Worm (Caenorhabditis elegans) whole organism, L1 larva: ENCODE data around the gene F36F12.2.
A peak's percentile ranks its signal among the peaks of the same experiment; 100 is the strongest.

Source experiments
- C04F5.9 ChIP-seq: sonication (generic microtip); optimal IDR thresholded peaks from 2 replicates; lab custom pipeline; 2016; ENCODE audit warnings: missing genetic modification characterization, missing compliant biosample characterization
- F16B12.6 ChIP-seq: fragments of 150-350 bp; optimal IDR thresholded peaks from 2 replicates; lab custom pipeline; 2014; ENCODE audit warnings: missing biosample characterization, missing genetic modification characterization
- aha-1 ChIP-seq: fragments of 150-350 bp; optimal IDR thresholded peaks from 2 replicates; lab custom pipeline; 2014; ENCODE audit warnings: missing biosample characterization, missing genetic modification characterization
- alr-1 ChIP-seq: fragments of 200-800 bp; sonication (Bioruptor generic); optimal IDR thresholded peaks from 2 replicates; lab custom pipeline; 2018; ENCODE audit warnings: borderline replicate concordance, mild to moderate bottlenecking, missing genetic modification characterization, missing compliant biosample characterization
- ceh-63 ChIP-seq: fragments of 200-800 bp; sonication (Bioruptor generic); optimal IDR thresholded peaks from 2 replicates; lab custom pipeline; 2018; ENCODE audit warnings: mild to moderate bottlenecking, missing genetic modification characterization, missing compliant biosample characterization
- ceh-8 ChIP-seq: fragments of 200-800 bp; sonication (Bioruptor generic); optimal IDR thresholded peaks from 2 replicates; lab custom pipeline; 2018; ENCODE audit warnings: mild to moderate bottlenecking, missing genetic modification characterization, moderate library complexity, missing compliant biosample characterization
- ceh-88 ChIP-seq: fragments of 200-800 bp; sonication (Bioruptor generic); IDR thresholded peaks from 2 replicates; pipeline ENCODE4 v1.3.6; 2022; ENCODE audit warnings: missing genetic modification characterization, missing compliant biosample characterization
- ceh-90 ChIP-seq: sonication (generic microtip); optimal IDR thresholded peaks from 2 replicates; lab custom pipeline; 2016; ENCODE audit warnings: missing genetic modification characterization, missing compliant biosample characterization
- ces-1 ChIP-seq: fragments of 150-350 bp; optimal IDR thresholded peaks from 2 replicates; lab custom pipeline; 2014; ENCODE audit warnings: missing biosample characterization, missing genetic modification reagents, missing genetic modification characterization
- dsc-1 ChIP-seq: sonication (generic microtip); optimal IDR thresholded peaks from 2 replicates; lab custom pipeline; 2016; ENCODE audit warnings: mild to moderate bottlenecking, missing genetic modification characterization, missing compliant biosample characterization
- efl-1 ChIP-seq, 4 experiments: fragments of 150-350 bp; optimal IDR thresholded peaks in 3 of 4; peaks in 1 of 4; 1 replicate in 1 of 4; 2 replicates in 3 of 4; lab custom pipeline; 2014; ENCODE audit warnings: missing biosample characterization in 2 of 4, missing genetic modification characterization in 2 of 4, missing genetic modification reagents in 2 of 4
- ets-5 ChIP-seq: fragments of 200-800 bp; sonication (Bioruptor generic); IDR thresholded peaks from 2 replicates; pipeline ENCODE4 v1.3.6; 2022; ENCODE audit warnings: missing genetic modification characterization, missing compliant biosample characterization
- fkh-8 ChIP-seq: sonication (generic microtip); optimal IDR thresholded peaks from 2 replicates; lab custom pipeline; 2016; ENCODE audit warnings: mild to moderate bottlenecking, missing genetic modification characterization, missing compliant biosample characterization
- grh-1 ChIP-seq: fragments of 200-800 bp; sonication (Bioruptor generic); IDR thresholded peaks from 2 replicates; pipeline ENCODE4 v1.3.6; 2022; ENCODE audit warnings: missing genetic modification reagents, missing genetic modification characterization, missing compliant biosample characterization
- hlh-17 ChIP-seq: fragments of 200-800 bp; sonication (Bioruptor generic); optimal IDR thresholded peaks from 2 replicates; lab custom pipeline; 2018; ENCODE audit warnings: missing genetic modification characterization, mild to moderate bottlenecking, missing compliant biosample characterization, moderate library complexity, borderline replicate concordance
- hpl-2 ChIP-seq: fragments of 150-350 bp; optimal IDR thresholded peaks from 2 replicates; lab custom pipeline; 2014; ENCODE audit warnings: missing biosample characterization, missing genetic modification reagents, missing genetic modification characterization
- irx-1 ChIP-seq: sonication (generic microtip); optimal IDR thresholded peaks from 2 replicates; lab custom pipeline; 2016; ENCODE audit warnings: missing genetic modification characterization, missing compliant biosample characterization
- isw-1 ChIP-seq: fragments of 200-800 bp; sonication (Bioruptor generic); IDR thresholded peaks from 2 replicates; pipeline ENCODE4 v1.3.6; 2022; ENCODE audit warnings: missing genetic modification characterization, missing compliant biosample characterization
- lin-13 ChIP-seq: fragments of 150-350 bp; optimal IDR thresholded peaks from 2 replicates; lab custom pipeline; 2014; ENCODE audit warnings: missing biosample characterization, missing genetic modification reagents, missing genetic modification characterization
- lin-39 ChIP-seq: fragments of 150-350 bp; optimal IDR thresholded peaks from 2 replicates; lab custom pipeline; 2014; ENCODE audit warnings: missing biosample characterization, missing genetic modification reagents, missing genetic modification characterization
- lsy-2 ChIP-seq, 2 experiments: fragments of 150-350 bp; optimal IDR thresholded peaks; 2 replicates each; lab custom pipeline; 2014; ENCODE audit warnings: missing biosample characterization in 2 of 2, missing genetic modification characterization in 2 of 2
- mdl-1 ChIP-seq, 2 experiments: fragments of 150-350 bp; optimal IDR thresholded peaks; 2 replicates each; lab custom pipeline; 2014 to 2017; ENCODE audit warnings: missing biosample characterization in 2 of 2, missing genetic modification characterization in 2 of 2, inconsistent platforms in 1 of 2
- mef-2 ChIP-seq: fragments of 150-350 bp; optimal IDR thresholded peaks from 2 replicates; lab custom pipeline; 2014; ENCODE audit warnings: missing biosample characterization, missing genetic modification characterization
- mep-1 ChIP-seq: fragments of 150-350 bp; optimal IDR thresholded peaks from 2 replicates; lab custom pipeline; 2014; ENCODE audit warnings: missing biosample characterization, missing genetic modification characterization
- nhr-12 ChIP-seq: sonication (generic microtip); optimal IDR thresholded peaks from 2 replicates; lab custom pipeline; 2017; ENCODE audit warnings: missing biosample characterization, missing genetic modification characterization
- nhr-20 ChIP-seq: sonication (generic microtip); optimal IDR thresholded peaks from 2 replicates; lab custom pipeline; 2016; ENCODE audit warnings: mild to moderate bottlenecking, missing genetic modification characterization, missing compliant biosample characterization
- nhr-237 ChIP-seq: fragments of 150-350 bp; optimal IDR thresholded peaks from 2 replicates; lab custom pipeline; 2014; ENCODE audit warnings: missing biosample characterization, missing genetic modification characterization
- nhr-28 ChIP-seq: fragments of 150-350 bp; optimal IDR thresholded peaks from 2 replicates; lab custom pipeline; 2014; ENCODE audit warnings: missing biosample characterization, missing genetic modification characterization
- pag-3 ChIP-seq: sonication (generic microtip); optimal IDR thresholded peaks from 2 replicates; lab custom pipeline; 2017; ENCODE audit warnings: missing genetic modification characterization, mild to moderate bottlenecking, missing compliant biosample characterization, antibody characterized with exemption, borderline replicate concordance; ENCODE audit not compliant: insufficient read depth
- rnt-1 ChIP-seq: sonication (generic microtip); optimal IDR thresholded peaks from 2 replicates; lab custom pipeline; 2016; ENCODE audit warnings: mild to moderate bottlenecking, missing genetic modification characterization, moderate library complexity, missing compliant biosample characterization
- skn-1 ChIP-seq: fragments of 150-350 bp; optimal IDR thresholded peaks from 2 replicates; lab custom pipeline; 2014; ENCODE audit warnings: missing biosample characterization, missing genetic modification characterization
- sox-4 ChIP-seq: sonication (generic microtip); optimal IDR thresholded peaks from 2 replicates; lab custom pipeline; 2016; ENCODE audit warnings: missing genetic modification characterization, missing compliant biosample characterization
- sptf-1 ChIP-seq: fragments of 150-350 bp; optimal IDR thresholded peaks from 2 replicates; lab custom pipeline; 2014; ENCODE audit warnings: missing biosample characterization, missing genetic modification characterization
- swsn-7 ChIP-seq: sonication (generic microtip); optimal IDR thresholded peaks from 2 replicates; lab custom pipeline; 2016; ENCODE audit warnings: missing genetic modification characterization, missing compliant biosample characterization
- tlp-1 ChIP-seq: fragments of 150-350 bp; optimal IDR thresholded peaks from 2 replicates; lab custom pipeline; 2014; ENCODE audit warnings: missing biosample characterization, missing genetic modification characterization
- unc-130 ChIP-seq: fragments of 150-350 bp; optimal IDR thresholded peaks from 2 replicates; lab custom pipeline; 2017; ENCODE audit warnings: missing biosample characterization, missing genetic modification characterization, inconsistent platforms
- unc-62 ChIP-seq: fragments of 150-350 bp; optimal IDR thresholded peaks from 2 replicates; lab custom pipeline; 2014; ENCODE audit warnings: missing biosample characterization, missing genetic modification reagents, missing genetic modification characterization
- unc-98 ChIP-seq: fragments of 200-800 bp; sonication (Bioruptor generic); IDR thresholded peaks from 2 replicates; pipeline ENCODE4 v1.3.6; 2022; ENCODE audit warnings: missing genetic modification characterization, missing compliant biosample characterization
- xbp-1 ChIP-seq: sonication (generic microtip); optimal IDR thresholded peaks from 2 replicates; lab custom pipeline; 2016; ENCODE audit warnings: missing genetic modification characterization, missing compliant biosample characterization
- ztf-4 ChIP-seq: fragments of 150-350 bp; optimal IDR thresholded peaks from 2 replicates; lab custom pipeline; 2014; ENCODE audit warnings: missing biosample characterization, missing genetic modification characterization

The F36F12.2 gene

DNA sequence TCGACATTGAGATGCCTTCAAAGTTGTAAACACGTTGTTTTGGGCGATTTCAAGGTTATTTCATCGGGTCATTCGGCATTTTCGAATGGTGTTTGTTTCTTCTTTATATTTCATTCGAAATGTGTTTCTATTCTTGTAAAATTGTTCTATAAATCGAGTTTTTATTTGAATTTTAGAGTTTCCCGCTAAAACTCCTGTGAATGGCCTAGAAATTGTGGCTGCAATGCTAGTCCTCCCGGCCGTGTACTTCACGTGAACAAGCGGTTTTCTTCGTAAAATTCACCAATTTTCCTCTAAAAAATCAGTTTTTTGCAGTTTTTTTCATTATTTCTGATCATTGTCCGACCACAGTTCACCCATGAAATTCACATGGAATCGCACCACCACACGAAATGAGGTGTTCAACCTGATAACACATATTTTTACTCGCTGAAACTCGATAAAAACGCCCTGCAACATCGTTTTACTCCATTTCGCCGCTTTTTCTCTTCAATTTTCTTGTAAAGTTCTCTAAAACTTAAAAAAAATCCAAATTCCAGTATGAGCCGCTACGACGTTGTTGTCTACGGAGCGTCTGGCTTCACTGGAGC, 32.0 kb upstream of the F36F12.2 start, which contains the start of gene ldp-1 (continued):
- TF ChIP-seq F16B12.6, result peak; percentile 16
- TF ChIP-seq xbp-1, result peak; percentile 81
- TF ChIP-seq ceh-63 (GFP tag; lab: Kevin White, UChicago), result peak; percentile 60
- peak; percentile 11 for TF ChIP-seq skn-1 (tag; lab: Kevin White, UChicago)
- TF ChIP-seq unc-130 (tag; lab: Kevin White, UChicago), result no peak
- peak; percentile 83 for TF ChIP-seq sox-4 (tag; lab: Kevin White, UChicago)
- TF ChIP-seq unc-98 (GFP tag; lab: Robert Waterston, UW), result peak; percentile 82
- TF ChIP-seq fkh-8 (tag; lab: Kevin White, UChicago), result peak; percentile 76
- no peak for TF ChIP-seq aha-1
- TF ChIP-seq nhr-237, result peak; percentile 13
- no peak for TF ChIP-seq hlh-17 (GFP tag; lab: Kevin White, UChicago)
- peak; percentile 96 for TF ChIP-seq irx-1
- TF ChIP-seq ztf-4 (tag; lab: Kevin White, UChicago), result no peak
- TF ChIP-seq lsy-2 (tag; optimal IDR thresholded peaks at IDR 0.05; lab: Kevin White, UChicago), result peak; percentile 76
- TF ChIP-seq swsn-7 (tag; lab: Kevin White, UChicago), result peak; percentile 81
- TF ChIP-seq unc-62 (GFP tag; lab: Kevin White, UChicago), result no peak
- peak; percentile 80 for TF ChIP-seq ceh-8 (GFP tag; lab: Kevin White, UChicago)
- TF ChIP-seq grh-1 (GFP tag; lab: Robert Waterston, UW), result peak; percentile 75
- peak; percentile 65 for TF ChIP-seq mep-1
- TF ChIP-seq rnt-1 (tag; lab: Kevin White, UChicago), result peak; percentile 97
- TF ChIP-seq lin-39 (tag; lab: Kevin White, UChicago), result peak; percentile 20
- TF ChIP-seq nhr-12 (tag; lab: Kevin White, UChicago), result no peak
- TF ChIP-seq nhr-28 (tag; lab: Kevin White, UChicago), result no peak
- peak; percentile 96 for TF ChIP-seq ceh-90 (tag; lab: Kevin White, UChicago)
- no peak for TF ChIP-seq alr-1 (tag; lab: Kevin White, UChicago)
- peak; percentile 46 for TF ChIP-seq ceh-88
- TF ChIP-seq ets-5 (GFP tag; lab: Robert Waterston, UW), result no peak
- peak; percentile 81 for TF ChIP-seq C04F5.9 (tag; lab: Kevin White, UChicago)
- no peak for TF ChIP-seq ces-1 (GFP tag; lab: Kevin White, UChicago)
- peak; percentile 78 for TF ChIP-seq isw-1 (GFP tag; lab: Robert Waterston, UW)
- TF ChIP-seq nhr-20 (tag; lab: Kevin White, UChicago), result peak; percentile 82
- TF ChIP-seq mef-2, result no peak
- TF ChIP-seq hpl-2 (GFP tag; lab: Kevin White, UChicago), result no peak
- TF ChIP-seq mdl-1 (tag; optimal IDR thresholded peaks at IDR 0.05; lab: Kevin White, UChicago), result peak in 1 of 2 experiments; percentile 6
- no peak for TF ChIP-seq sptf-1
- peak; percentile 92 for TF ChIP-seq dsc-1 (tag; lab: Kevin White, UChicago)

ce11 chrV:2126554-2126953, 31.4 kb upstream of the F36F12.2 start:
- peak; percentile 73 for TF ChIP-seq rnt-1 (tag; lab: Kevin White, UChicago)
- TF ChIP-seq lin-13 (GFP tag; lab: Kevin White, UChicago), result no peak
- TF ChIP-seq efl-1 (optimal IDR thresholded peaks at IDR 0.05; lab: Kevin White, UChicago), result no peak
- TF ChIP-seq efl-1 (GFP tag; optimal IDR thresholded peaks at IDR 0.05 in 1 of 2; lab: Kevin White, UChicago), result peak in 1 of 2 experiments; percentile 88
- TF ChIP-seq pag-3 (tag; lab: Kevin White, UChicago), result no peak
- TF ChIP-seq tlp-1 (tag; lab: Kevin White, UChicago), result no peak
